Worm (Caenorhabditis elegans) whole organism, L2 larva: ENCODE results near the gene nac-2.

Source experiments
- R02D3.7 ChIP-seq: fragments of 150-350 bp; optimal IDR thresholded peaks from 2 replicates; lab custom pipeline; 2014; ENCODE audit warnings: missing biosample characterization, missing genetic modification characterization
- aly-2 ChIP-seq: fragments of 150-350 bp; optimal IDR thresholded peaks from 2 replicates; lab custom pipeline; 2014; ENCODE audit warnings: missing biosample characterization, missing genetic modification characterization
- crh-2 ChIP-seq: sonication (generic microtip); optimal IDR thresholded peaks from 2 replicates; lab custom pipeline; 2017; ENCODE audit warnings: missing biosample characterization, missing genetic modification characterization
- elt-3 ChIP-seq: sonication (generic microtip); optimal IDR thresholded peaks from 2 replicates; lab custom pipeline; 2017; ENCODE audit warnings: missing biosample characterization, missing genetic modification characterization
- nhr-11 ChIP-seq: fragments of 150-350 bp; optimal IDR thresholded peaks from 2 replicates; lab custom pipeline; 2014; ENCODE audit warnings: missing biosample characterization, missing genetic modification characterization
- nhr-12 ChIP-seq: fragments of 150-350 bp; optimal IDR thresholded peaks from 2 replicates; lab custom pipeline; 2014; ENCODE audit warnings: missing biosample characterization, missing genetic modification characterization
- nhr-25 ChIP-seq: fragments of 150-350 bp; sonication (generic microtip); optimal IDR thresholded peaks from 3 replicates; lab custom pipeline; 2014; ENCODE audit warnings: missing biosample characterization, missing genetic modification characterization
- nhr-77 ChIP-seq: fragments of 150-350 bp; optimal IDR thresholded peaks from 2 replicates; lab custom pipeline; 2014; ENCODE audit warnings: missing biosample characterization, missing genetic modification characterization
- unc-55 ChIP-seq: fragments of 150-350 bp; sonication (generic microtip); optimal IDR thresholded peaks from 3 replicates; lab custom pipeline; 2014; ENCODE audit warnings: missing biosample characterization, missing genetic modification reagents, missing genetic modification characterization
- zag-1 ChIP-seq: fragments of 150-350 bp; optimal IDR thresholded peaks from 2 replicates; lab custom pipeline; 2014; ENCODE audit warnings: missing biosample characterization, missing genetic modification characterization
- ztf-1 ChIP-seq: fragments of 200-800 bp; sonication (Bioruptor generic); conservative IDR thresholded peaks from 2 replicates; pipeline ENCODE4 v1.3.6; 2022; ENCODE audit warnings: missing genetic modification characterization, missing compliant biosample characterization

ce11 chrIII:9081055-9081454, 38.0 kb upstream of the nac-2 start, which contains the start of gene far-1:
- no peak for TF ChIP-seq nhr-12
- no peak for TF ChIP-seq zag-1 (tag; lab: Kevin White, UChicago)
- no peak for TF ChIP-seq nhr-11 (tag; lab: Kevin White, UChicago)
- TF ChIP-seq crh-2 (tag; lab: Kevin White, UChicago): no peak
- TF ChIP-seq nhr-77 (tag; lab: Kevin White, UChicago): no peak
- TF ChIP-seq ztf-1: no peak
- no peak for TF ChIP-seq nhr-25
- TF ChIP-seq unc-55 (GFP tag; lab: Kevin White, UChicago): no peak
- TF ChIP-seq R02D3.7 (tag; lab: Kevin White, UChicago): no peak
- no peak for TF ChIP-seq aly-2 (tag; lab: Kevin White, UChicago)
- TF ChIP-seq elt-3 (tag; lab: Kevin White, UChicago): no peak
